Fruit fly (Drosophila melanogaster) whole organism: ENCODE results near the gene Sxl.

Experiments used
- CG8478 ChIP-seq: fragments of >200 bp; optimal IDR thresholded peaks from 2 replicates; lab custom pipeline; 2018; ENCODE audit warnings: inconsistent platforms
- Dll ChIP-seq: fragments of >200 bp; optimal IDR thresholded peaks from 2 replicates; lab custom pipeline; 2017
- EcR ChIP-seq, 2 experiments: fragments of >200 bp; optimal IDR thresholded peaks; 2 replicates each; lab custom pipeline; 2017; ENCODE audit warnings: missing biosample characterization in 2 of 2, missing genetic modification characterization in 2 of 2, missing genetic modification reagents in 2 of 2
- pan ChIP-seq: fragments of >200 bp; optimal IDR thresholded peaks from 2 replicates; lab custom pipeline; 2017
- psq ChIP-seq: fragments of >200 bp; optimal IDR thresholded peaks from 2 replicates; lab custom pipeline; 2017
- usp ChIP-seq: fragments of >200 bp; optimal IDR thresholded peaks from 2 replicates; lab custom pipeline; 2017; ENCODE audit warnings: missing biosample characterization, missing genetic modification characterization, mixed read lengths

Gene Sxl

dm6 chrX:7102013-7102520 lies 4.2 kb upstream of the Sxl start, which contains the start of gene CG4615:
Gene CG4615, minus strand, starts transcription at chrX:7102300.
- TF ChIP-seq usp, result no peak
- no peak for TF ChIP-seq Dll (lab: Kevin White, UChicago)

dm6 chrX:7101302-7102012 lies 3.6 kb upstream of the Sxl start:
- no peak for TF ChIP-seq pan (lab: Kevin White, UChicago)
- TF ChIP-seq Dll (lab: Kevin White, UChicago), result no peak
- no peak for TF ChIP-seq psq (lab: Kevin White, UChicago)
- no peak for TF ChIP-seq usp
- TF ChIP-seq CG8478 (lab: Kevin White, UChicago), result no peak
- TF ChIP-seq EcR (GFP tag; optimal IDR thresholded peaks at IDR 0.05; lab: Kevin White, UChicago), result no peak

dm6 chrX:7100689-7101088 lies 2.8 kb upstream of the Sxl start:
- TF ChIP-seq usp (no peak), CG8478 (lab: Kevin White, UChicago) (no peak), EcR (GFP tag; optimal IDR thresholded peaks at IDR 0.05; lab: Kevin White, UChicago) (no peak), psq (lab: Kevin White, UChicago) (no peak), Dll (lab: Kevin White, UChicago) (no peak), pan (lab: Kevin White, UChicago) (no peak)

dm6 chrX:7097071-7097858 lies 588 bp downstream of the Sxl start:
- TF ChIP-seq CG8478 (lab: Kevin White, UChicago) (no peak), pan (lab: Kevin White, UChicago) (no peak), EcR (GFP tag; optimal IDR thresholded peaks at IDR 0.05; lab: Kevin White, UChicago) (no peak), usp (no peak), Dll (lab: Kevin White, UChicago) (no peak), psq (lab: Kevin White, UChicago) (no peak)

- TF ChIP-seq pan (lab: Kevin White, UChicago) (no peak), psq (lab: Kevin White, UChicago) (no peak), Dll (lab: Kevin White, UChicago) (no peak), usp (no peak), EcR (GFP tag; optimal IDR thresholded peaks at IDR 0.05; lab: Kevin White, UChicago) (no peak), CG8478 (lab: Kevin White, UChicago) (no peak)
These were observed 1.3 kb downstream of the Sxl start for dm6 chrX:7096495-7096995.

- TF ChIP-seq psq (lab: Kevin White, UChicago), result no peak
- peak in 1 of 2 experiments; percentile 64 for TF ChIP-seq EcR (GFP tag; optimal IDR thresholded peaks at IDR 0.05; lab: Kevin White, UChicago)
- no peak for TF ChIP-seq usp
- TF ChIP-seq Dll (lab: Kevin White, UChicago), result no peak
- TF ChIP-seq pan (lab: Kevin White, UChicago), result no peak
- TF ChIP-seq CG8478 (lab: Kevin White, UChicago), result no peak
These were observed 1.9 kb downstream of the Sxl start for dm6 chrX:7095912-7096494.

- TF ChIP-seq usp, result no peak
- no peak for TF ChIP-seq psq (lab: Kevin White, UChicago)
- no peak for TF ChIP-seq EcR (GFP tag; optimal IDR thresholded peaks at IDR 0.05; lab: Kevin White, UChicago)
- no peak for TF ChIP-seq pan (lab: Kevin White, UChicago)
- TF ChIP-seq Dll (lab: Kevin White, UChicago), result no peak
- TF ChIP-seq CG8478 (lab: Kevin White, UChicago), result no peak
These were observed 2.5 kb downstream of the Sxl start for dm6 chrX:7095292-7095911.

- TF ChIP-seq pan (lab: Kevin White, UChicago) (no peak), Dll (lab: Kevin White, UChicago) (no peak), CG8478 (lab: Kevin White, UChicago) (no peak), usp (no peak), EcR (GFP tag; optimal IDR thresholded peaks at IDR 0.05; lab: Kevin White, UChicago) (no peak), psq (lab: Kevin White, UChicago) (no peak)
These were observed 3.0 kb downstream of the Sxl start for dm6 chrX:7094861-7095260.

dm6 chrX:7094169-7094568 lies 3.7 kb downstream of the Sxl start:
- TF ChIP-seq EcR (GFP tag; optimal IDR thresholded peaks at IDR 0.05; lab: Kevin White, UChicago) (no peak), CG8478 (lab: Kevin White, UChicago) (no peak), pan (lab: Kevin White, UChicago) (no peak), Dll (lab: Kevin White, UChicago) (no peak), psq (lab: Kevin White, UChicago) (no peak), usp (no peak)

dm6 chrX:7091909-7092308 lies 5.9 kb downstream of the Sxl start:
- TF ChIP-seq psq (lab: Kevin White, UChicago) (no peak), pan (lab: Kevin White, UChicago) (no peak), EcR (GFP tag; optimal IDR thresholded peaks at IDR 0.05; lab: Kevin White, UChicago) (no peak)

- TF ChIP-seq Dll (lab: Kevin White, UChicago) (no peak), pan (lab: Kevin White, UChicago) (no peak)
These were observed 11.3 kb downstream of the Sxl start for dm6 chrX:7086539-7086938.
